Fruit fly (Drosophila melanogaster) whole organism, wandering third instar larva: ENCODE measurements around the gene CG8353.

Experiments
- Abd-B ChIP-seq: fragments of >200 bp; optimal IDR thresholded peaks from 2 replicates; lab custom pipeline; 2017; ENCODE audit warnings: missing biosample characterization, missing genetic modification characterization
- CG32264 ChIP-seq: fragments of 200-800 bp; sonication (Bioruptor generic); optimal IDR thresholded peaks from 2 replicates; lab custom pipeline; 2016; ENCODE audit warnings: missing biosample characterization, missing genetic modification characterization
- CG9705 ChIP-seq: fragments of 200-800 bp; sonication (Bioruptor generic); optimal IDR thresholded peaks from 2 replicates; lab custom pipeline; 2018; ENCODE audit warnings: missing biosample characterization, mild to moderate bottlenecking, missing genetic modification characterization
- CrebA ChIP-seq: fragments of 200-800 bp; sonication (Bioruptor generic); optimal IDR thresholded peaks from 2 replicates; lab custom pipeline; 2016; ENCODE audit warnings: missing biosample characterization, mild to moderate bottlenecking, missing genetic modification characterization, borderline replicate concordance
- Dfd ChIP-seq: fragments of >200 bp; optimal IDR thresholded peaks from 2 replicates; lab custom pipeline; 2017; ENCODE audit warnings: missing biosample characterization, missing genetic modification characterization
- Dif ChIP-seq: fragments of 200-275, 200-300 bp; sonication (Bioruptor generic); optimal IDR thresholded peaks from 2 replicates; lab custom pipeline; 2018; ENCODE audit warnings: missing biosample characterization, missing genetic modification characterization; ENCODE audit not compliant: partially characterized antibody
- GATAd ChIP-seq: sonication (Bioruptor generic); optimal IDR thresholded peaks from 2 replicates; lab custom pipeline; 2016; ENCODE audit warnings: missing biosample characterization, missing genetic modification characterization
- HLH106 ChIP-seq: fragments of 200-800 bp; optimal IDR thresholded peaks from 3 replicates; lab custom pipeline; 2019; ENCODE audit warnings: missing biosample characterization, mild to moderate bottlenecking, missing genetic modification characterization, moderate library complexity
- Hr78 ChIP-seq: fragments of >200 bp; optimal IDR thresholded peaks from 2 replicates; lab custom pipeline; 2017; ENCODE audit warnings: missing biosample characterization, missing genetic modification characterization
- Hr83 ChIP-seq: fragments of 200-300 bp; sonication (Bioruptor generic); optimal IDR thresholded peaks from 2 replicates; lab custom pipeline; 2016; ENCODE audit warnings: missing biosample characterization, mild to moderate bottlenecking, missing genetic modification characterization, moderate library complexity; ENCODE audit not compliant: poor library complexity, severe bottlenecking
- Jra ChIP-seq: sonication (Bioruptor generic); optimal IDR thresholded peaks from 2 replicates; lab custom pipeline; 2016; ENCODE audit warnings: missing biosample characterization, missing genetic modification characterization
- Mio ChIP-seq: sonication (Bioruptor generic); optimal IDR thresholded peaks from 2 replicates; lab custom pipeline; 2016; ENCODE audit warnings: missing biosample characterization, missing genetic modification characterization
- Myc ChIP-seq: fragments of >200 bp; optimal IDR thresholded peaks from 2 replicates; lab custom pipeline; 2017
- N ChIP-seq: fragments of >200 bp; optimal IDR thresholded peaks from 2 replicates; lab custom pipeline; 2018; ENCODE audit warnings: missing biosample characterization, missing external identifiers, missing genetic modification characterization
- OdsH ChIP-seq: fragments of 200-800 bp; sonication (Bioruptor generic); optimal IDR thresholded peaks from 2 replicates; lab custom pipeline; 2016; ENCODE audit warnings: missing biosample characterization, mild to moderate bottlenecking, missing genetic modification characterization
- Rel ChIP-seq, 2 experiments: fragments of 200-800 bp; sonication (Bioruptor generic) in 1 of 2; optimal IDR thresholded peaks; 2 replicates in 1 of 2; 3 replicates in 1 of 2; lab custom pipeline; 2016 to 2019; ENCODE audit warnings: mild to moderate bottlenecking in 2 of 2, missing biosample characterization in 2 of 2, missing genetic modification characterization in 2 of 2, moderate library complexity in 1 of 2
- Vsx2 ChIP-seq: fragments of 200-300, 225-300 bp; sonication (Bioruptor generic); optimal IDR thresholded peaks from 2 replicates; lab custom pipeline; 2018; ENCODE audit warnings: missing biosample characterization, missing genetic modification characterization; ENCODE audit not compliant: partially characterized antibody
- br ChIP-seq: fragments of 200-800 bp; sonication (Bioruptor generic); optimal IDR thresholded peaks from 2 replicates; lab custom pipeline; 2016; ENCODE audit warnings: missing biosample characterization, missing genetic modification characterization
- dmrt93B ChIP-seq: fragments of 200-800 bp; sonication (Bioruptor generic); optimal IDR thresholded peaks from 2 replicates; lab custom pipeline; 2018; ENCODE audit warnings: missing biosample characterization, mild to moderate bottlenecking, missing genetic modification characterization
- dsf ChIP-seq: sonication (Bioruptor generic); optimal IDR thresholded peaks from 2 replicates; lab custom pipeline; 2016; ENCODE audit warnings: missing biosample characterization, missing genetic modification characterization, borderline replicate concordance
- ey ChIP-seq: fragments of 200-800 bp; sonication (Bioruptor generic); optimal IDR thresholded peaks from 2 replicates; lab custom pipeline; 2016; ENCODE audit warnings: missing biosample characterization, missing genetic modification characterization
- foxo ChIP-seq, 2 experiments: fragments of 200-800 bp; sonication (Bioruptor generic); optimal IDR thresholded peaks; 2 replicates in 1 of 2; 3 replicates in 1 of 2; lab custom pipeline; 2016 to 2017; ENCODE audit warnings: missing biosample characterization in 2 of 2, missing genetic modification characterization in 2 of 2
- fru ChIP-seq: fragments of 200-800 bp; sonication (Bioruptor generic); optimal IDR thresholded peaks from 3 replicates; lab custom pipeline; 2016; ENCODE audit warnings: missing biosample characterization, mild to moderate bottlenecking, missing genetic modification characterization
- h ChIP-seq: fragments of 200-800 bp; sonication (Bioruptor generic); optimal IDR thresholded peaks from 3 replicates; lab custom pipeline; 2016; ENCODE audit warnings: missing biosample characterization, mild to moderate bottlenecking, missing genetic modification characterization
- jim ChIP-seq: fragments of 175-275, 200-325 bp; sonication (Bioruptor generic); optimal IDR thresholded peaks from 2 replicates; lab custom pipeline; 2016; ENCODE audit warnings: missing biosample characterization, mild to moderate bottlenecking, missing genetic modification characterization
- lola ChIP-seq: fragments of >200 bp; optimal IDR thresholded peaks from 2 replicates; lab custom pipeline; 2017; ENCODE audit warnings: missing biosample characterization, missing genetic modification characterization
- pan ChIP-seq: fragments of >200 bp; optimal IDR thresholded peaks from 2 replicates; lab custom pipeline; 2017
- psq ChIP-seq: fragments of 200-800 bp; sonication (Bioruptor generic); optimal IDR thresholded peaks from 3 replicates; lab custom pipeline; 2017; ENCODE audit warnings: missing biosample characterization, mild to moderate bottlenecking, missing genetic modification characterization, moderate library complexity
- rgr ChIP-seq: fragments of 200-800 bp; sonication (Bioruptor generic); optimal IDR thresholded peaks from 3 replicates; lab custom pipeline; 2016; ENCODE audit warnings: missing biosample characterization, mild to moderate bottlenecking, missing genetic modification characterization
- sage ChIP-seq: fragments of 200-800 bp; sonication (Bioruptor generic); optimal IDR thresholded peaks from 2 replicates; lab custom pipeline; 2016; ENCODE audit warnings: missing biosample characterization, mild to moderate bottlenecking, missing genetic modification characterization
- tai ChIP-seq: sonication (Bioruptor generic); optimal IDR thresholded peaks from 2 replicates; lab custom pipeline; 2016; ENCODE audit warnings: missing biosample characterization, missing genetic modification characterization
- woc ChIP-seq: sonication (Bioruptor generic); optimal IDR thresholded peaks from 2 replicates; lab custom pipeline; 2016; ENCODE audit warnings: missing biosample characterization, mild to moderate bottlenecking, missing genetic modification characterization

The CG8353 gene

dm6 chr2L:8204996-8205567 is 8.8 kb upstream of the CG8353 start, which contains the start of gene SLC5A11 (continued):
- TF ChIP-seq Myc (lab: Kevin White, UChicago) (no peak), HLH106 (tag; lab: Kevin White, UChicago) (peak; percentile 96), dsf (GFP tag; lab: Kevin White, UChicago) (peak; percentile 63), pan (peak; percentile 89), sage (GFP tag; lab: Kevin White, UChicago) (peak; percentile 99), foxo (GFP tag; optimal IDR thresholded peaks at IDR 0.05; lab: Kevin White, UChicago) (peak; percentile 97 to 100), Dif (GFP tag; lab: Kevin White, UChicago) (peak; percentile 66), Vsx2 (GFP tag; lab: Kevin White, UChicago) (no peak), CG32264 (GFP tag; lab: Kevin White, UChicago) (peak; percentile 98), Rel (GFP tag; optimal IDR thresholded peaks at IDR 0.05; lab: Kevin White, UChicago) (peak; percentile 99), Rel (tag; optimal IDR thresholded peaks at IDR 0.05; lab: Kevin White, UChicago) (peak; percentile 91), dmrt93B (GFP tag; lab: Kevin White, UChicago) (peak; percentile 92), Hr78 (GFP tag; lab: Kevin White, UChicago) (no peak), fru (GFP tag; lab: Kevin White, UChicago) (peak; percentile 98), CrebA (no peak), br (GFP tag; lab: Kevin White, UChicago) (peak; percentile 91)
- TF ChIP-seq, all 38 proteins: peak for 26

dm6 chr2L:8205871-8206270 is 8.0 kb upstream of the CG8353 start, which contains the start of gene CG8419:
Gene CG8419 (plus strand): TSS chr2L:8206171.
- TF ChIP-seq foxo (GFP tag; optimal IDR thresholded peaks at IDR 0.05; lab: Kevin White, UChicago) (no peak), Jra (GFP tag; lab: Kevin White, UChicago) (no peak), N (GFP tag; lab: Kevin White, UChicago) (no peak), CrebA (no peak), psq (GFP tag; lab: Kevin White, UChicago) (no peak), Dfd (GFP tag; lab: Kevin White, UChicago) (no peak), ey (GFP tag; lab: Kevin White, UChicago) (no peak), Hr78 (GFP tag; lab: Kevin White, UChicago) (no peak), jim (no peak), CG9705 (GFP tag; lab: Kevin White, UChicago) (no peak), Dif (GFP tag; lab: Kevin White, UChicago) (no peak), pan (no peak), rgr (GFP tag; lab: Kevin White, UChicago) (no peak), OdsH (no peak), Vsx2 (GFP tag; lab: Kevin White, UChicago) (no peak)

- TF ChIP-seq tai (GFP tag; lab: Kevin White, UChicago): no peak
- TF ChIP-seq Myc (lab: Kevin White, UChicago): no peak
- TF ChIP-seq Dfd (GFP tag; lab: Kevin White, UChicago): no peak
- no peak for TF ChIP-seq dmrt93B (GFP tag; lab: Kevin White, UChicago)
- TF ChIP-seq woc (GFP tag; lab: Kevin White, UChicago): no peak
- TF ChIP-seq Rel (GFP tag; optimal IDR thresholded peaks at IDR 0.05; lab: Kevin White, UChicago): no peak
- TF ChIP-seq Rel (tag; optimal IDR thresholded peaks at IDR 0.05; lab: Kevin White, UChicago): no peak
- no peak for TF ChIP-seq CG32264 (GFP tag; lab: Kevin White, UChicago)
- TF ChIP-seq Abd-B (GFP tag; lab: Kevin White, UChicago): no peak
- no peak for TF ChIP-seq CG9705 (GFP tag; lab: Kevin White, UChicago)
- no peak for TF ChIP-seq fru (GFP tag; lab: Kevin White, UChicago)
- no peak for TF ChIP-seq h
- TF ChIP-seq CrebA: no peak
- TF ChIP-seq Hr78 (GFP tag; lab: Kevin White, UChicago): no peak
- no peak for TF ChIP-seq pan
- TF ChIP-seq sage (GFP tag; lab: Kevin White, UChicago): no peak
- no peak for TF ChIP-seq GATAd (GFP tag; lab: Kevin White, UChicago)
Measured at dm6 chr2L:8209362-8209761, 4.5 kb upstream of the CG8353 start.

- no peak for TF ChIP-seq Hr83
- no peak for TF ChIP-seq lola (GFP tag; lab: Kevin White, UChicago)
- TF ChIP-seq Vsx2 (GFP tag; lab: Kevin White, UChicago): no peak
- no peak for TF ChIP-seq N (GFP tag; lab: Kevin White, UChicago)
- no peak for TF ChIP-seq Mio (GFP tag; lab: Kevin White, UChicago)
- no peak for TF ChIP-seq Myc (lab: Kevin White, UChicago)
- TF ChIP-seq fru (GFP tag; lab: Kevin White, UChicago): no peak
- no peak for TF ChIP-seq br (GFP tag; lab: Kevin White, UChicago)
- no peak for TF ChIP-seq CG9705 (GFP tag; lab: Kevin White, UChicago)
- TF ChIP-seq dsf (GFP tag; lab: Kevin White, UChicago): no peak
- TF ChIP-seq CG32264 (GFP tag; lab: Kevin White, UChicago): no peak
Measured at dm6 chr2L:8210468-8210867, 3.4 kb upstream of the CG8353 start.
